Worm (Caenorhabditis elegans): ENCODE measurements around the gene C13A2.12.
"Not testable (repeated sequence)": the region's sequence is repeated elsewhere in the genome, so short reads cannot be mapped to it uniquely, and the experiment has no call there.

ce11 chrV:7304506-7304905 lies 45.4 kb downstream of the C13A2.12 start, which contains the start of gene F07G11.2:
- TF ChIP-seq aly-1 (tag; optimal IDR thresholded peaks at IDR 0.05); ceh-13 (GFP tag; optimal IDR thresholded peaks at IDR 0.05); hmbx-1 (tag; optimal IDR thresholded peaks at IDR 0.05); ceh-36 (tag; optimal IDR thresholded peaks at IDR 0.05); ama-1 (optimal IDR thresholded peaks at IDR 0.05); flt-1 (GFP tag; IDR thresholded peaks at IDR 0.05); hnd-1 (tag; optimal IDR thresholded peaks at IDR 0.05); scrt-1 (GFP tag; IDR thresholded peaks at IDR 0.05); F13C5.2 (tag; optimal IDR thresholded peaks at IDR 0.05); tra-4 (tag; optimal IDR thresholded peaks at IDR 0.05); B0310.2 (tag; optimal IDR thresholded peaks at IDR 0.05): not testable (repeated sequence)
